Worm (Caenorhabditis elegans): Measurements from ENCODE around the gene fipr-11.

The fipr-11 gene

ce11 chrV:9879867-9880266 is 26.1 kb downstream of the fipr-11 start, which contains the start of gene sdz-31:
TSS of gene sdz-31 (plus strand) at chrV:9880167.
- no peak for TF ChIP-seq let-526 (GFP tag; IDR thresholded peaks at IDR 0.05)
- TF ChIP-seq mel-28 (tag; optimal IDR thresholded peaks at IDR 0.05; ENCODE audit: borderline replicate concordance) = no peak
- TF ChIP-seq mxl-1 (tag; optimal IDR thresholded peaks at IDR 0.05) = no peak
- no peak for TF ChIP-seq madf-10 (tag; optimal IDR thresholded peaks at IDR 0.05)
- TF ChIP-seq T07F8.4 (tag; optimal IDR thresholded peaks at IDR 0.05) = no peak
- TF ChIP-seq F39B2.1 (GFP tag; IDR thresholded peaks at IDR 0.05) = no peak
- TF ChIP-seq him-1 (tag; optimal IDR thresholded peaks at IDR 0.05) = no peak

- TF ChIP-seq lag-1 (GFP tag; IDR thresholded peaks at IDR 0.05) = no peak
- TF ChIP-seq tbx-9 (tag; optimal IDR thresholded peaks at IDR 0.05; ENCODE audit: borderline replicate concordance) = no peak
- TF ChIP-seq bed-2 (GFP tag; IDR thresholded peaks at IDR 0.05) = no peak
- TF ChIP-seq lin-40 (tag; optimal IDR thresholded peaks at IDR 0.05) = no peak
- no peak for TF ChIP-seq dox-1 (GFP tag; IDR thresholded peaks at IDR 0.05)
- no peak for TF ChIP-seq hsf-1 (GFP tag; IDR thresholded peaks at IDR 0.05)
- TF ChIP-seq B0035.1 (tag; optimal IDR thresholded peaks at IDR 0.05) = no peak
- TF ChIP-seq C17E4.6 (GFP tag; IDR thresholded peaks at IDR 0.05) = no peak
- no peak for TF ChIP-seq hmg-1.2 (GFP tag; IDR thresholded peaks at IDR 0.05)
- no peak for TF ChIP-seq snpc-1.3 (tag; optimal IDR thresholded peaks at IDR 0.05; ENCODE audit: insufficient read depth)
- TF ChIP-seq snpc-1.1 (tag; optimal IDR thresholded peaks at IDR 0.05; ENCODE audit: insufficient read depth) = no peak
- no peak for TF ChIP-seq mcd-1 (GFP tag; IDR thresholded peaks at IDR 0.05)
These were observed 26.6 kb downstream of the fipr-11 start, which contains the start of gene srab-26 for ce11 chrV:9879404-9879803. TSS of gene srab-26 (minus strand) at chrV:9879504.

- no peak for TF ChIP-seq ztf-26 (tag; optimal IDR thresholded peaks at IDR 0.05)
- TF ChIP-seq egl-18 (GFP tag; IDR thresholded peaks at IDR 0.05) = no peak
- TF ChIP-seq lin-40 (tag; optimal IDR thresholded peaks at IDR 0.05) = no peak
- TF ChIP-seq xnd-1 (tag; optimal IDR thresholded peaks at IDR 0.05) = no peak
- TF ChIP-seq gei-17 (GFP tag; optimal IDR thresholded peaks at IDR 0.05) = no peak
- TF ChIP-seq somi-1 (GFP tag; optimal IDR thresholded peaks at IDR 0.05) = no peak
- no peak for TF ChIP-seq zim-3 (tag; optimal IDR thresholded peaks at IDR 0.05)
- TF ChIP-seq let-607 (tag; optimal IDR thresholded peaks at IDR 0.05) = no peak
- no peak for TF ChIP-seq nhr-120 (GFP tag; IDR thresholded peaks at IDR 0.05)
- no peak for TF ChIP-seq snpc-1.3 (tag; optimal IDR thresholded peaks at IDR 0.05; ENCODE audit: insufficient read depth)
- TF ChIP-seq sdz-38 (tag; optimal IDR thresholded peaks at IDR 0.05) = no peak
- no peak for TF ChIP-seq F55B11.4 (tag; optimal IDR thresholded peaks at IDR 0.05; ENCODE audit: borderline replicate concordance, insufficient read depth)
- no peak for TF ChIP-seq attf-6 (GFP tag; IDR thresholded peaks at IDR 0.05)
- TF ChIP-seq dpl-1 (GFP tag; optimal IDR thresholded peaks at IDR 0.05) = no peak
- TF ChIP-seq mel-28 (tag; optimal IDR thresholded peaks at IDR 0.05; ENCODE audit: borderline replicate concordance) = no peak
These were observed 34.7 kb downstream of the fipr-11 start, which contains the start of gene srab-18 for ce11 chrV:9871339-9871738. TSS of gene srab-18 (minus strand) at chrV:9871439.

ce11 chrV:9868311-9868710 is 37.7 kb downstream of the fipr-11 start, which contains the start of gene srab-17:
TSS of gene srab-17 (minus strand) at chrV:9868411.
- TF ChIP-seq snpc-4 (GFP tag; optimal IDR thresholded peaks at IDR 0.05) = no peak
- no peak for TF ChIP-seq snpc-4 (tag; optimal IDR thresholded peaks at IDR 0.05)
- TF ChIP-seq dpl-1 (GFP tag; optimal IDR thresholded peaks at IDR 0.05) = no peak
- no peak for TF ChIP-seq ets-4 (GFP tag; optimal IDR thresholded peaks at IDR 0.05)
- no peak for TF ChIP-seq tbp1 (GFP tag; optimal IDR thresholded peaks at IDR 0.05)
- TF ChIP-seq lsy-27 (tag; optimal IDR thresholded peaks at IDR 0.05; ENCODE audit: borderline replicate concordance, insufficient read depth) = no peak
- TF ChIP-seq sea-2 (GFP tag; IDR thresholded peaks at IDR 0.05) = no peak
- TF ChIP-seq sptf-2 (GFP tag; optimal IDR thresholded peaks at IDR 0.05) = no peak
- no peak for TF ChIP-seq efl-1 (GFP tag; optimal IDR thresholded peaks at IDR 0.05)
- TF ChIP-seq Y95B8A.8 (GFP tag; IDR thresholded peaks at IDR 0.05) = no peak
- TF ChIP-seq attf-6 (GFP tag; IDR thresholded peaks at IDR 0.05) = no peak
- no peak for TF ChIP-seq dox-1 (GFP tag; IDR thresholded peaks at IDR 0.05)
- TF ChIP-seq F57C9.4 (tag; optimal IDR thresholded peaks at IDR 0.05) = no peak

All from whole organism, young adult.